Fruit fly (Drosophila melanogaster): ENCODE measurements around the gene dl.

DNA sequence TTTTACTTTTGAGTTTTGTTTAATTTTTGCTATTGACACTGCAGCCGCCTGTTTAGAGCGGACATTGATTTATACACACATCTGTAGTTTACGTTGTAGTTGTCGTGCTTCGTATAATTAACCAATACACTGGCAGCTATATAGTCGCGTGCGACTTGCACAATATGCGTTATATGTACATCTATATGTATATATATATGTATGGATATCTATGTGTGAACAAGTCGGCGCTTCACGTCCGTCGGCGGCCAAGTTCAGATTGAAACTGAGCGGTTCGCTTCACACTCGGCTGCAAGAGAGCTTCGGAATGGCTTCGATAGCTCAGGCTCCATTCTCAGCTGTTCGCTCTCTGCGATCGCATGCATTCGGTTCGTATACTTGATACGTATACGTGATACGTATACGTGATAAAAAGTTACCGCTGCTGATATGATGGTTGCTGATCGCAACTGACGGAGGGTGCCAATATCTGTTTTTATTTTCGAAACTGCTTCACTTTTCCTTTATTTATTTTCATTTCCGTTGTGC is 22.2 kb downstream of the dl start:
- TF ChIP-seq CG11456 (GFP tag; IDR thresholded peaks at IDR 0.05) = no peak
- TF ChIP-seq Dll (GFP tag; IDR thresholded peaks at IDR 0.05; ENCODE audit: partially characterized antibody) = 0 out of 4 replicates have a peak, but pooled peaks have one; percentile 31
